Worm (Caenorhabditis elegans): ENCODE data around the gene pat-3.

- TF ChIP-seq mdl-1 (tag; optimal IDR thresholded peaks at IDR 0.05) (peak; percentile 82 to 98), zag-1 (tag; optimal IDR thresholded peaks at IDR 0.05) (peak; percentile 96), ceh-82 (tag; optimal IDR thresholded peaks at IDR 0.05) (peak; percentile 94), nhr-10 (tag; optimal IDR thresholded peaks at IDR 0.05) (peak; percentile 100), hmg-1.1 (GFP tag; IDR thresholded peaks at IDR 0.05) (peak; percentile 100), dmd-6 (GFP tag; IDR thresholded peaks at IDR 0.05) (peak; percentile 100), hlh-30 (tag; optimal IDR thresholded peaks at IDR 0.05; ENCODE audit: insufficient read depth) (peak; percentile 99), jun-1 (tag; optimal IDR thresholded peaks at IDR 0.05) (peak; percentile 99), pqm-1 (tag; optimal IDR thresholded peaks at IDR 0.05) (peak; percentile 100), ztf-11 (tag; optimal IDR thresholded peaks at IDR 0.05) (peak; percentile 93), unc-62 (GFP tag; optimal IDR thresholded peaks at IDR 0.05 in 1 of 2) (peak; percentile 71 to 100), unc-62 (tag; optimal IDR thresholded peaks at IDR 0.05) (peak; percentile 98), nhr-77 (tag; optimal IDR thresholded peaks at IDR 0.05) (peak; percentile 100)
Measured at ce11 chrIII:3867378-3867904, 46.5 kb downstream of the pat-3 start, which contains the start of gene rpl-3.
